Fruit fly (Drosophila melanogaster) whole organism, embryonic: ENCODE results near the gene gdl.

Source experiments
- Adf1 ChIP-seq: fragments of 200-800 bp; sonication (Bioruptor generic); IDR thresholded peaks from 2 replicates; pipeline ENCODE4 v1.3.6; 2022; ENCODE audit warnings: missing biosample characterization, missing genetic modification characterization
- Aef1 ChIP-seq: fragments of 200-800 bp; sonication (Bioruptor generic); IDR thresholded peaks from 3 replicates; pipeline ENCODE4 v1.3.6; 2022; ENCODE audit warnings: missing biosample characterization, missing genetic modification characterization
- CG10209 ChIP-seq: fragments of 200-800 bp; sonication (Bioruptor generic); optimal IDR thresholded peaks from 3 replicates; lab custom pipeline; 2017; ENCODE audit warnings: missing biosample characterization, mild to moderate bottlenecking, missing genetic modification characterization, missing genetic modification reagents
- CG10431 ChIP-seq: fragments of 200-800 bp; sonication (Bioruptor generic); optimal IDR thresholded peaks from 3 replicates; lab custom pipeline; 2018; ENCODE audit warnings: missing biosample characterization, mild to moderate bottlenecking, missing genetic modification characterization
- CG11398 ChIP-seq: fragments of 200-800 bp; sonication (Bioruptor generic); optimal IDR thresholded peaks from 2 replicates; lab custom pipeline; 2016; ENCODE audit warnings: missing biosample characterization, missing genetic modification characterization
- CG12299 ChIP-seq: fragments of 200-800 bp; sonication (Bioruptor generic); optimal IDR thresholded peaks from 2 replicates; lab custom pipeline; 2018; ENCODE audit warnings: missing biosample characterization, mild to moderate bottlenecking, missing genetic modification characterization
- CG13424 ChIP-seq: fragments of 200-800 bp; sonication (Bioruptor generic); optimal IDR thresholded peaks from 2 replicates; lab custom pipeline; 2019; ENCODE audit warnings: missing biosample characterization, mild to moderate bottlenecking, missing genetic modification characterization, moderate library complexity
- CG17568 ChIP-seq: fragments of 200-800 bp; sonication (Bioruptor generic); optimal IDR thresholded peaks from 2 replicates; lab custom pipeline; 2018; ENCODE audit warnings: missing biosample characterization, mild to moderate bottlenecking, missing genetic modification characterization, moderate library complexity
- CG17802 ChIP-seq: fragments of 200-800 bp; sonication (Bioruptor generic); optimal IDR thresholded peaks from 2 replicates; lab custom pipeline; 2018; ENCODE audit warnings: missing biosample characterization, mild to moderate bottlenecking, missing genetic modification characterization, moderate library complexity
- CG17829 ChIP-seq: fragments of 200-800 bp; optimal IDR thresholded peaks from 2 replicates; lab custom pipeline; 2019; ENCODE audit warnings: missing biosample characterization, mild to moderate bottlenecking, missing genetic modification characterization, moderate library complexity
- CG2875 ChIP-seq: fragments of 200-800 bp; sonication (Bioruptor generic); optimal IDR thresholded peaks from 2 replicates; lab custom pipeline; 2017; ENCODE audit warnings: missing biosample characterization, mild to moderate bottlenecking, missing genetic modification characterization, missing genetic modification reagents
- CG34376 ChIP-seq: fragments of 200-800 bp; sonication (Bioruptor generic); optimal IDR thresholded peaks from 2 replicates; lab custom pipeline; 2018; ENCODE audit warnings: missing biosample characterization, mild to moderate bottlenecking, missing genetic modification characterization
- CG4854 ChIP-seq: fragments of 200-800 bp; sonication (Bioruptor generic); optimal IDR thresholded peaks from 2 replicates; lab custom pipeline; 2016; ENCODE audit warnings: missing biosample characterization, missing genetic modification characterization, inconsistent platforms
- CG6689 ChIP-seq: fragments of 200-800 bp; sonication (Bioruptor generic); IDR thresholded peaks from 2 replicates; pipeline ENCODE4 v1.3.6; 2022; ENCODE audit warnings: missing biosample characterization, missing genetic modification characterization
- CG6791 ChIP-seq: fragments of 200-800 bp; sonication (Bioruptor generic); IDR thresholded peaks from 3 replicates; pipeline ENCODE4 v1.3.6; 2022; ENCODE audit warnings: missing biosample characterization, missing genetic modification characterization; ENCODE audit not compliant: partially characterized antibody
- CG7987 ChIP-seq: fragments of 200-800 bp; sonication (Bioruptor generic); optimal IDR thresholded peaks from 2 replicates; lab custom pipeline; 2018; ENCODE audit warnings: missing biosample characterization, mild to moderate bottlenecking, missing genetic modification characterization, moderate library complexity
- CG8290 ChIP-seq, 3 experiments: fragments of 200-800 bp; sonication (Bioruptor generic); optimal IDR thresholded peaks; 2 replicates each; lab custom pipeline; 2016 to 2019; ENCODE audit warnings: missing biosample characterization in 3 of 3, missing genetic modification characterization in 3 of 3, mild to moderate bottlenecking in 2 of 3, moderate library complexity in 1 of 3
- CHES-1-like ChIP-seq: fragments of 200-800 bp; sonication (Bioruptor generic); optimal IDR thresholded peaks from 2 replicates; lab custom pipeline; 2016; ENCODE audit warnings: missing biosample characterization, missing genetic modification characterization
- CoRest ChIP-seq: fragments of 200-800 bp; sonication (Bioruptor generic); optimal IDR thresholded peaks from 3 replicates; lab custom pipeline; 2018; ENCODE audit warnings: missing biosample characterization, mild to moderate bottlenecking, missing genetic modification characterization, moderate library complexity
- CrebB ChIP-seq: fragments of 200-800 bp; sonication (Bioruptor generic); optimal IDR thresholded peaks from 3 replicates; lab custom pipeline; 2018; ENCODE audit warnings: missing biosample characterization, mild to moderate bottlenecking, missing genetic modification characterization
- Dref ChIP-seq: fragments of 200-800 bp; sonication (Bioruptor generic); IDR thresholded peaks from 2 replicates; pipeline ENCODE4 v1.3.6; 2022; ENCODE audit warnings: missing biosample characterization, missing genetic modification characterization
- E2f2 ChIP-seq: fragments of 200-800 bp; sonication (Bioruptor generic); IDR thresholded peaks from 2 replicates; pipeline ENCODE4 v1.3.6; 2022; ENCODE audit warnings: missing biosample characterization, missing genetic modification characterization
- HmgD ChIP-seq: fragments of 200-800 bp; sonication (Bioruptor generic); optimal IDR thresholded peaks from 3 replicates; lab custom pipeline; 2016; ENCODE audit warnings: missing biosample characterization, missing genetic modification characterization
- Med ChIP-seq: fragments of 200-800 bp; sonication (Bioruptor generic); peaks from one replicate; lab custom pipeline; 2016; ENCODE audit warnings: missing biosample characterization, missing genetic modification characterization, mild to moderate bottlenecking, inconsistent platforms, moderate library complexity
- Myb ChIP-seq: fragments of 200-800 bp; sonication (Bioruptor generic); optimal IDR thresholded peaks from 2 replicates; lab custom pipeline; 2016; ENCODE audit warnings: missing biosample characterization, missing genetic modification characterization
- Pdp1 ChIP-seq, 2 experiments: fragments of 200-800 bp; sonication (Bioruptor generic); optimal IDR thresholded peaks; 3 replicates each; lab custom pipeline; 2016; ENCODE audit warnings: missing biosample characterization in 2 of 2, missing genetic modification characterization in 2 of 2, mild to moderate bottlenecking in 1 of 2, moderate library complexity in 1 of 2
- Rx ChIP-seq: fragments of 200-800 bp; sonication (Bioruptor generic); IDR thresholded peaks from 2 replicates; pipeline ENCODE4 v1.3.6; 2022; ENCODE audit warnings: missing biosample characterization, missing genetic modification characterization
- Side ChIP-seq: fragments of 200-800 bp; sonication (Bioruptor generic); optimal IDR thresholded peaks from 2 replicates; lab custom pipeline; 2016; ENCODE audit warnings: missing biosample characterization, missing genetic modification characterization
- Sin3A ChIP-seq: fragments of >200 bp; optimal IDR thresholded peaks from 2 replicates; lab custom pipeline; 2018
- Sry-δ ChIP-seq: fragments of 200-800 bp; sonication (Bioruptor generic); optimal IDR thresholded peaks from 2 replicates; lab custom pipeline; 2016; ENCODE audit warnings: missing biosample characterization, missing genetic modification characterization
- Xrp1 ChIP-seq: fragments of 200-800 bp; sonication (Bioruptor generic); IDR thresholded peaks from 2 replicates; pipeline ENCODE4 v1.3.6; 2022; ENCODE audit warnings: missing biosample characterization, missing genetic modification characterization
- ato ChIP-seq: fragments of 200-800 bp; sonication (Bioruptor generic); IDR thresholded peaks from 2 replicates; pipeline ENCODE4 v1.3.6; 2022; ENCODE audit warnings: missing biosample characterization, missing genetic modification characterization; ENCODE audit not compliant: partially characterized antibody
- bbx ChIP-seq: fragments of 200-800 bp; sonication (Bioruptor generic); IDR thresholded peaks from 2 replicates; pipeline ENCODE4 v1.3.6; 2022; ENCODE audit warnings: missing biosample characterization, missing genetic modification characterization; ENCODE audit not compliant: partially characterized antibody
- chinmo ChIP-seq: fragments of 200-800 bp; sonication (Bioruptor generic); IDR thresholded peaks from 4 replicates; pipeline ENCODE4 v1.3.6; 2022; ENCODE audit warnings: missing biosample characterization, missing genetic modification characterization; ENCODE audit not compliant: partially characterized antibody
- da ChIP-seq: fragments of 200-800 bp; sonication (Bioruptor generic); optimal IDR thresholded peaks from 2 replicates; lab custom pipeline; 2016; ENCODE audit warnings: missing biosample characterization, missing genetic modification characterization
- her ChIP-seq: fragments of 200-800 bp; sonication (Bioruptor generic); optimal IDR thresholded peaks from 2 replicates; lab custom pipeline; 2016; ENCODE audit warnings: missing biosample characterization, missing genetic modification characterization
- insv ChIP-seq, 2 experiments: fragments of 200-800 bp; sonication (Bioruptor generic); optimal IDR thresholded peaks; 3 replicates each; lab custom pipeline; 2016 to 2018; ENCODE audit warnings: missing biosample characterization in 2 of 2, missing genetic modification characterization in 2 of 2
- inv ChIP-seq: fragments of 200-800 bp; sonication (Bioruptor generic); IDR thresholded peaks from 2 replicates; pipeline ENCODE4 v1.3.6; 2022; ENCODE audit warnings: missing biosample characterization, missing genetic modification characterization; ENCODE audit not compliant: partially characterized antibody
- pb ChIP-seq: fragments of 200-800 bp; sonication (Bioruptor generic); optimal IDR thresholded peaks from 3 replicates; lab custom pipeline; 2016; ENCODE audit warnings: missing biosample characterization, missing genetic modification characterization
- prd ChIP-seq, 3 experiments: fragments of >200 bp in 2 of 3; fragments of 200-800 bp in 1 of 3; sonication (Bioruptor generic) in 1 of 3; optimal IDR thresholded peaks in 2 of 3; IDR thresholded peaks in 1 of 3; 2 replicates in 2 of 3; 3 replicates in 1 of 3; pipeline versions ENCODE4 v1.3.6 to Lab custom; 2017 to 2022; ENCODE audit warnings: missing biosample characterization in 1 of 3, missing genetic modification characterization in 1 of 3
- row ChIP-seq: fragments of 200-800 bp; sonication (Bioruptor generic); IDR thresholded peaks from 3 replicates; pipeline ENCODE4 v1.3.6; 2022; ENCODE audit warnings: missing biosample characterization, missing genetic modification characterization
- slbo ChIP-seq: fragments of 200-800 bp; sonication (Bioruptor generic); IDR thresholded peaks from 2 replicates; pipeline ENCODE4 v1.3.6; 2022; ENCODE audit warnings: missing biosample characterization, missing genetic modification characterization
- sr ChIP-seq: fragments of 200-800 bp; sonication (Bioruptor generic); IDR thresholded peaks from 3 replicates; pipeline ENCODE4 v1.3.6; 2022; ENCODE audit warnings: missing biosample characterization, missing genetic modification characterization
- stwl ChIP-seq: fragments of 200-800 bp; sonication (Bioruptor generic); optimal IDR thresholded peaks from 3 replicates; lab custom pipeline; 2018; ENCODE audit warnings: missing biosample characterization, mild to moderate bottlenecking, missing genetic modification characterization, moderate library complexity
- tap ChIP-seq: fragments of 200-800 bp; optimal IDR thresholded peaks from 3 replicates; lab custom pipeline; 2019; ENCODE audit warnings: missing biosample characterization, mild to moderate bottlenecking, missing genetic modification characterization, moderate library complexity
- tna ChIP-seq: fragments of 200-800 bp; sonication (Bioruptor generic); IDR thresholded peaks from 2 replicates; pipeline ENCODE4 v1.3.6; 2022; ENCODE audit warnings: missing biosample characterization, missing genetic modification characterization; ENCODE audit not compliant: partially characterized antibody
- trem ChIP-seq: fragments of 200-800 bp; optimal IDR thresholded peaks from 3 replicates; lab custom pipeline; 2019; ENCODE audit warnings: missing biosample characterization, mild to moderate bottlenecking, missing genetic modification characterization, moderate library complexity
- zfh2 ChIP-seq: fragments of 200-800 bp; sonication (Bioruptor generic); optimal IDR thresholded peaks from 2 replicates; lab custom pipeline; 2016; ENCODE audit warnings: missing biosample characterization, missing genetic modification characterization

gdl gene

dm6 chr3L:15553993-15554644 lies 44.9 kb downstream of the gdl start, which contains the start of gene AGO2 (continued):
- TF ChIP-seq CHES-1-like (GFP tag; lab: Kevin White, UChicago), result peak; percentile 54
- peak; percentile 62 for TF ChIP-seq da (GFP tag; lab: Kevin White, UChicago)
- TF ChIP-seq tna (GFP tag; lab: Robert Waterston, UW), result peak; percentile 75
- TF ChIP-seq slbo (GFP tag; lab: Robert Waterston, UW), result no peak
- TF ChIP-seq CG11398 (GFP tag; lab: Kevin White, UChicago), result peak; percentile 8
- TF ChIP-seq insv (GFP tag; optimal IDR thresholded peaks at IDR 0.05; lab: Kevin White, UChicago), result peak in 1 of 2 experiments; percentile 33
- TF ChIP-seq CG10431, result peak; percentile 61
- TF ChIP-seq Adf1 (GFP tag; lab: Robert Waterston, UW), result peak; percentile 14; the same call in 1 of the 2 replicates
- TF ChIP-seq bbx (GFP tag; lab: Robert Waterston, UW), result peak; percentile 69
- TF ChIP-seq CG13424 (tag; lab: Kevin White, UChicago), result peak; percentile 8
- no peak for TF ChIP-seq CG10209
- peak; percentile 95 for TF ChIP-seq Sry-δ (GFP tag; lab: Kevin White, UChicago)
- no peak for TF ChIP-seq prd (optimal IDR thresholded peaks at IDR 0.05; lab: Kevin White, UChicago)
- TF ChIP-seq prd (GFP tag; IDR thresholded peaks at IDR 0.05; lab: Robert Waterston, UW), result 0 out of 3 replicates have a peak, but pooled peaks have one; percentile 14
- no peak for TF ChIP-seq sr (GFP tag; lab: Robert Waterston, UW)
- TF ChIP-seq CG7987 (GFP tag; lab: Kevin White, UChicago), result no peak
- TF ChIP-seq CG17568 (GFP tag; lab: Kevin White, UChicago), result peak; percentile 61
- no peak for TF ChIP-seq CG17802 (tag; lab: Kevin White, UChicago)
- TF ChIP-seq CG8290 (GFP tag; optimal IDR thresholded peaks at IDR 0.05; lab: Kevin White, UChicago), result peak; percentile 2
- no peak for TF ChIP-seq CG8290 (tag; optimal IDR thresholded peaks at IDR 0.05; lab: Kevin White, UChicago)
- TF ChIP-seq trem (tag; lab: Kevin White, UChicago), result peak; percentile 66
- TF ChIP-seq HmgD (GFP tag; lab: Kevin White, UChicago), result peak; percentile 91
- TF ChIP-seq Myb, result peak; percentile 26
- peak; percentile 24 for TF ChIP-seq CG12299 (tag; lab: Kevin White, UChicago)
- TF ChIP-seq Med, result peak; percentile 68
- TF ChIP-seq ato (GFP tag; lab: Robert Waterston, UW), result peak; percentile 62
- TF ChIP-seq CoRest (tag; lab: Kevin White, UChicago), result peak; percentile 23
- peak; percentile 31; the same call in 1 of the 3 replicates for TF ChIP-seq row (GFP tag; lab: Robert Waterston, UW)
- TF ChIP-seq inv, result peak; percentile 59; the same call in 1 of the 2 replicates
- peak; percentile 51 for TF ChIP-seq Side (GFP tag; lab: Kevin White, UChicago)
- peak; percentile 30 for TF ChIP-seq CrebB (tag; lab: Kevin White, UChicago)
- TF ChIP-seq pb (GFP tag; lab: Kevin White, UChicago), result peak; percentile 39
- TF ChIP-seq CG34376 (GFP tag; lab: Kevin White, UChicago), result peak; percentile 12
- peak; percentile 70 for TF ChIP-seq Aef1 (GFP tag; lab: Robert Waterston, UW)
- TF ChIP-seq chinmo, result peak; percentile 95; the same call in 2 of the 4 replicates
- no peak for TF ChIP-seq Rx
- TF ChIP-seq CG6791, result peak; percentile 70; the same call in 1 of the 3 replicates
- TF ChIP-seq CG6689, result 0 out of 2 replicates have a peak, but pooled peaks have one; percentile 28
- TF ChIP-seq Xrp1 (GFP tag; lab: Robert Waterston, UW), result peak; percentile 41; the same call in 1 of the 2 replicates
- TF ChIP-seq zfh2 (GFP tag; lab: Kevin White, UChicago), result peak; percentile 9
- TF ChIP-seq CG17829, result peak; percentile 62
- TF ChIP-seq CG2875 (GFP tag; lab: Kevin White, UChicago), result no peak
- TF ChIP-seq Pdp1 (GFP tag; optimal IDR thresholded peaks at IDR 0.05; lab: Kevin White, UChicago), result peak in 1 of 2 experiments; percentile 44
- peak; percentile 93 for TF ChIP-seq Dref (GFP tag; lab: Robert Waterston, UW)
- peak; percentile 50 for TF ChIP-seq her
- no peak for TF ChIP-seq CG4854
- no peak for TF ChIP-seq tap (tag; lab: Kevin White, UChicago)
- TF ChIP-seq stwl (tag; lab: Kevin White, UChicago), result peak; percentile 55
- TF ChIP-seq E2f2, result peak; percentile 94
- TF ChIP-seq Sin3A (lab: Kevin White, UChicago), result peak; percentile 59
